Fruit fly (Drosophila melanogaster) whole organism, prepupa: ENCODE results near the gene bam.

Source experiments
- Blimp-1 ChIP-seq: fragments of 200-800 bp; sonication (Bioruptor generic); optimal IDR thresholded peaks from 3 replicates; lab custom pipeline; 2017; ENCODE audit warnings: missing biosample characterization, missing genetic modification characterization, mild to moderate bottlenecking, moderate library complexity, missing genetic modification reagents
- CG10631 ChIP-seq: fragments of 200-800 bp; sonication (Bioruptor generic); optimal IDR thresholded peaks from 2 replicates; lab custom pipeline; 2016; ENCODE audit warnings: missing biosample characterization, missing genetic modification characterization
- CG10669 ChIP-seq: fragments of 200-800 bp; sonication (Bioruptor generic); optimal IDR thresholded peaks from 3 replicates; lab custom pipeline; 2018; ENCODE audit warnings: missing biosample characterization, mild to moderate bottlenecking, missing genetic modification characterization, moderate library complexity
- CG11294 ChIP-seq: fragments of 200-800 bp; sonication (Bioruptor generic); IDR thresholded peaks from 2 replicates; pipeline ENCODE4 v1.3.6; 2022; ENCODE audit warnings: missing biosample characterization, missing genetic modification characterization
- CG11762 ChIP-seq: fragments of 200-800 bp; sonication (Bioruptor generic); optimal IDR thresholded peaks from 3 replicates; lab custom pipeline; 2016; ENCODE audit warnings: missing biosample characterization, missing genetic modification characterization; ENCODE audit not compliant: insufficient read depth
- CG15336 ChIP-seq: fragments of 200-800 bp; sonication (Bioruptor generic); IDR thresholded peaks from 2 replicates; pipeline ENCODE4 v1.3.6; 2022; ENCODE audit warnings: missing biosample characterization, missing genetic modification characterization
- CG1621 ChIP-seq: fragments of 200-800 bp; sonication (Bioruptor generic); optimal IDR thresholded peaks from 3 replicates; lab custom pipeline; 2018; ENCODE audit warnings: missing biosample characterization, mild to moderate bottlenecking, missing genetic modification characterization
- CG3032 ChIP-seq: fragments of 200-800 bp; optimal IDR thresholded peaks from 2 replicates; lab custom pipeline; 2019; ENCODE audit warnings: missing biosample characterization, mild to moderate bottlenecking, missing genetic modification characterization, moderate library complexity
- CG32006 ChIP-seq: fragments of 200-800 bp; sonication (Bioruptor generic); optimal IDR thresholded peaks from 3 replicates; lab custom pipeline; 2017; ENCODE audit warnings: missing biosample characterization, mild to moderate bottlenecking, missing genetic modification characterization
- CG3919 ChIP-seq: fragments of 200-800 bp; sonication (Bioruptor generic); optimal IDR thresholded peaks from 3 replicates; lab custom pipeline; 2016; ENCODE audit warnings: missing biosample characterization, missing genetic modification characterization
- CG4318 ChIP-seq: fragments of 200-800 bp; sonication (Bioruptor generic); optimal IDR thresholded peaks from 3 replicates; lab custom pipeline; 2017; ENCODE audit warnings: missing biosample characterization, mild to moderate bottlenecking, missing genetic modification characterization
- CG6792 ChIP-seq: fragments of 200-800 bp; sonication (Bioruptor generic); optimal IDR thresholded peaks from 3 replicates; lab custom pipeline; 2016; ENCODE audit warnings: missing biosample characterization, missing genetic modification characterization
- CG6808 ChIP-seq: fragments of 200-800 bp; sonication (Bioruptor generic); optimal IDR thresholded peaks from 3 replicates; lab custom pipeline; 2017; ENCODE audit warnings: missing biosample characterization, missing genetic modification characterization, mild to moderate bottlenecking, moderate library complexity, missing genetic modification reagents
- CG6854 ChIP-seq: fragments of 200-800 bp; sonication (Bioruptor generic); optimal IDR thresholded peaks from 2 replicates; lab custom pipeline; 2017; ENCODE audit warnings: missing biosample characterization, mild to moderate bottlenecking, missing genetic modification characterization
- CG7368 ChIP-seq: fragments of 200-800 bp; sonication (Bioruptor generic); optimal IDR thresholded peaks from 3 replicates; lab custom pipeline; 2016; ENCODE audit warnings: missing biosample characterization, missing genetic modification characterization
- CG8119 ChIP-seq: fragments of 200-800 bp; sonication (Bioruptor generic); IDR thresholded peaks from 3 replicates; pipeline ENCODE4 v1.3.6; 2022; ENCODE audit warnings: missing biosample characterization, missing genetic modification characterization
- CG8319 ChIP-seq: fragments of 200-800 bp; sonication (Bioruptor generic); optimal IDR thresholded peaks from 3 replicates; lab custom pipeline; 2016; ENCODE audit warnings: missing biosample characterization, missing genetic modification characterization
- CG8632 ChIP-seq: fragments of 200-800 bp; sonication (Bioruptor generic); optimal IDR thresholded peaks from 3 replicates; lab custom pipeline; 2016; ENCODE audit warnings: missing biosample characterization, missing genetic modification characterization
- Eip75B ChIP-seq: fragments of 200-800 bp; sonication (Bioruptor generic); optimal IDR thresholded peaks from 3 replicates; lab custom pipeline; 2016; ENCODE audit warnings: missing biosample characterization, missing genetic modification characterization
- Eip78C ChIP-seq: fragments of 200-800 bp; sonication (Bioruptor generic); peaks from one replicate; lab custom pipeline; 2016; ENCODE audit warnings: missing biosample characterization, missing genetic modification characterization
- Eip93F ChIP-seq: fragments of 200-800 bp; sonication (Bioruptor generic); optimal IDR thresholded peaks from 2 replicates; lab custom pipeline; 2016; ENCODE audit warnings: missing biosample characterization, mild to moderate bottlenecking, missing genetic modification characterization
- Ets21C ChIP-seq: fragments of 200-800 bp; sonication (Bioruptor generic); optimal IDR thresholded peaks from 3 replicates; lab custom pipeline; 2016; ENCODE audit warnings: missing biosample characterization, missing genetic modification characterization
- Ets96B ChIP-seq: fragments of 200-800 bp; optimal IDR thresholded peaks from 2 replicates; lab custom pipeline; 2019; ENCODE audit warnings: missing biosample characterization, mild to moderate bottlenecking, missing genetic modification characterization, moderate library complexity
- Gug ChIP-seq: fragments of 200-800 bp; sonication (Bioruptor generic); IDR thresholded peaks from 2 replicates; pipeline ENCODE4 v1.3.6; 2022; ENCODE audit warnings: missing biosample characterization, missing genetic modification characterization
- Hr38 ChIP-seq: sonication (Bioruptor generic); optimal IDR thresholded peaks from 2 replicates; lab custom pipeline; 2016; ENCODE audit warnings: missing biosample characterization, missing genetic modification characterization
- Met ChIP-seq: fragments of 200-800 bp; sonication (Bioruptor generic); optimal IDR thresholded peaks from 3 replicates; lab custom pipeline; 2016; ENCODE audit warnings: missing biosample characterization, missing genetic modification characterization
- Smox ChIP-seq: fragments of 200-800 bp; sonication (Bioruptor generic); optimal IDR thresholded peaks from 3 replicates; lab custom pipeline; 2016; ENCODE audit warnings: missing biosample characterization, missing genetic modification characterization
- Sox14 ChIP-seq: fragments of 200-800 bp; sonication (Bioruptor generic); optimal IDR thresholded peaks from 3 replicates; lab custom pipeline; 2016; ENCODE audit warnings: missing biosample characterization, missing genetic modification characterization
- Sox15 ChIP-seq: fragments of 200-800 bp; sonication (Bioruptor generic); optimal IDR thresholded peaks from 3 replicates; lab custom pipeline; 2016; ENCODE audit warnings: missing biosample characterization, missing genetic modification characterization
- acj6 ChIP-seq: fragments of 200-800 bp; sonication (Bioruptor generic); optimal IDR thresholded peaks from 3 replicates; lab custom pipeline; 2016; ENCODE audit warnings: missing biosample characterization, missing genetic modification characterization
- cyc ChIP-seq: fragments of 200-800 bp; sonication (Bioruptor generic); optimal IDR thresholded peaks from 3 replicates; lab custom pipeline; 2016; ENCODE audit warnings: missing biosample characterization, missing genetic modification characterization
- dac ChIP-seq: fragments of 200-800 bp; sonication (Bioruptor generic); optimal IDR thresholded peaks from 2 replicates; lab custom pipeline; 2017; ENCODE audit warnings: missing biosample characterization, mild to moderate bottlenecking, missing genetic modification characterization
- dsx ChIP-seq: fragments of 200-800 bp; optimal IDR thresholded peaks from 3 replicates; lab custom pipeline; 2019; ENCODE audit warnings: missing biosample characterization, mild to moderate bottlenecking, missing genetic modification characterization, moderate library complexity; ENCODE audit not compliant: poor library complexity, severe bottlenecking
- fd85E ChIP-seq: fragments of 200-800 bp; sonication (Bioruptor generic); optimal IDR thresholded peaks from 3 replicates; lab custom pipeline; 2016; ENCODE audit warnings: missing biosample characterization, missing genetic modification characterization
- lz ChIP-seq: fragments of 200-800 bp; sonication (Bioruptor generic); optimal IDR thresholded peaks from 3 replicates; lab custom pipeline; 2016; ENCODE audit warnings: missing biosample characterization, missing genetic modification characterization
- net ChIP-seq: fragments of 200-800 bp; sonication (Bioruptor generic); optimal IDR thresholded peaks from 3 replicates; lab custom pipeline; 2016; ENCODE audit warnings: missing biosample characterization, missing genetic modification characterization
- pdm3 ChIP-seq: fragments of 200-800 bp; sonication (Bioruptor generic); optimal IDR thresholded peaks from 3 replicates; lab custom pipeline; 2016; ENCODE audit warnings: missing biosample characterization, missing genetic modification characterization
- salr ChIP-seq, 2 experiments: fragments of 200-800 bp; sonication (Bioruptor generic); optimal IDR thresholded peaks; 3 replicates each; lab custom pipeline; 2016 to 2018; ENCODE audit warnings: missing biosample characterization in 2 of 2, missing genetic modification characterization in 2 of 2, mild to moderate bottlenecking in 1 of 2
- spab ChIP-seq: fragments of 200-800 bp; sonication (Bioruptor generic); optimal IDR thresholded peaks from 2 replicates; lab custom pipeline; 2017; ENCODE audit warnings: missing biosample characterization, mild to moderate bottlenecking, missing genetic modification characterization, missing genetic modification reagents
- ss ChIP-seq, 2 experiments: fragments of 200-800 bp; sonication (Bioruptor generic); optimal IDR thresholded peaks; 2 replicates in 1 of 2; 3 replicates in 1 of 2; lab custom pipeline; 2017 to 2018; ENCODE audit warnings: mild to moderate bottlenecking in 2 of 2, missing biosample characterization in 2 of 2, missing genetic modification characterization in 2 of 2, moderate library complexity in 1 of 2
- svp ChIP-seq: fragments of 200-800 bp; sonication (Bioruptor generic); peaks from one replicate; lab custom pipeline; 2016; ENCODE audit warnings: missing biosample characterization, missing genetic modification characterization
- topi ChIP-seq: fragments of 200-800 bp; sonication (Bioruptor generic); optimal IDR thresholded peaks from 3 replicates; lab custom pipeline; 2016; ENCODE audit warnings: missing biosample characterization, missing genetic modification characterization
- vri ChIP-seq: fragments of 200-800 bp; sonication (Bioruptor generic); optimal IDR thresholded peaks from 3 replicates; lab custom pipeline; 2016; ENCODE audit warnings: missing biosample characterization, mild to moderate bottlenecking, missing genetic modification characterization

Gene bam

DNA sequence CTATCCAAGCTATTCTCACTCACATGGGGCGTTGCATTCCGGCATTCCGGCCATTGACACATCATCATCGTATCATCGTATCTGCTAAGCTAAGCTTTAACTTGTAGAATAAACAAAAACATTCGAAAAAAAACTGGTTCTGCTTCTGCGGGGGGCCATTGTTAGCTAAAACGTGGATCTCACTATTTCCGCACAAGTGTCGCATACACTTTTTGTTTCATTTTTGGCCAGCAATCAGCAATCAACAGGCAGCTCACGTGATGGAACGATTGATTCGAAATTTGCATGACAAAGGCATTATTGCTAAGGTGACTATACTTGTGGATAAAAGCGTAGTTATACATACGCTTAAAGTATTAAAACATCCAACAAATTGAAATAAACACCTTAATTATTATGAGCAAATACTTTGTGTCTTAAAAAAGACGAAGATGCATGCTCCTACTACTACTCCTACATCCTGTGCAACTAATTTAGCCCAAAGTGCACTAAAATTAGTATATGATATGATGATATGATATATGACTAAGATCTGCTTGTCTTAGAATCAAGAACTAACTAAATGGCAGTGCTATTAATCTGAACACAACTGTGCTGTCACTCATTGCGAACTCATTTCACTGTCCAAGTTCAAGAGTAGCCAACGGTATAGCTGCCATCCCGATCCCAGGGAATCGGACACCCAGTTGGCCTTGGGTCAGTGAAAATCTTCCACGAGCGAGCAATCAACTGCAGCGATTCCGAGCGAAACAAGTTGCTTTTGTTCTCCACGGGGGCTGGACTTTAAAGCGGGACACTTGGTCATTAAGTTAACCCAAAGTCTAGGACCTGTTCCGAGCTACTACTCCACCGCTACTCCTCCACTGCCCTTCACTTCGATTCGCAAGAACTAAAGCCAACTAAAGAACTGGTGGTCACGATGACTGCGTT lies 5.9 kb downstream of the bam start:
- TF ChIP-seq CG6854 (GFP tag; lab: Kevin White, UChicago) (no peak), pdm3 (no peak), CG10631 (GFP tag; lab: Kevin White, UChicago) (no peak), Ets96B (tag; lab: Kevin White, UChicago) (peak; percentile 39), CG15336 (GFP tag; lab: Robert Waterston, UW) (no peak), CG3919 (peak; percentile 6), cyc (GFP tag; lab: Kevin White, UChicago) (no peak), CG1621 (tag; lab: Kevin White, UChicago) (peak; percentile 45), CG6808 (GFP tag; lab: Kevin White, UChicago) (peak; percentile 47), Gug (no peak), CG32006 (no peak), Blimp-1 (no peak), topi (no peak), svp (GFP tag; lab: Kevin White, UChicago) (no peak), CG8319 (GFP tag; lab: Kevin White, UChicago) (no peak), Smox (GFP tag; lab: Kevin White, UChicago) (no peak), salr (GFP tag; optimal IDR thresholded peaks at IDR 0.05; lab: Kevin White, UChicago) (no peak), Sox15 (GFP tag; lab: Kevin White, UChicago) (no peak), vri (GFP tag; lab: Kevin White, UChicago) (no peak), Eip75B (peak; percentile 31), Sox14 (GFP tag; lab: Kevin White, UChicago) (no peak), dac (GFP tag; lab: Kevin White, UChicago) (no peak), CG11294 (GFP tag; lab: Robert Waterston, UW) (no peak), Hr38 (GFP tag; lab: Kevin White, UChicago) (no peak), Eip78C (GFP tag; lab: Kevin White, UChicago) (peak; percentile 78), CG6792 (GFP tag; lab: Kevin White, UChicago) (no peak), CG11762 (GFP tag; lab: Kevin White, UChicago) (no peak), net (GFP tag; lab: Kevin White, UChicago) (no peak), CG4318 (no peak), fd85E (GFP tag; lab: Kevin White, UChicago) (no peak), Ets21C (GFP tag; lab: Kevin White, UChicago) (no peak), acj6 (GFP tag; lab: Kevin White, UChicago) (no peak), ss (GFP tag; optimal IDR thresholded peaks at IDR 0.05; lab: Kevin White, UChicago) (peak; percentile 28 to 32), Met (GFP tag; lab: Kevin White, UChicago) (no peak), CG3032 (peak; percentile 42), CG10669 (GFP tag; lab: Kevin White, UChicago) (peak; percentile 31), dsx (peak; percentile 56), CG7368 (GFP tag; lab: Kevin White, UChicago) (no peak), spab (peak; percentile 22)
- TF ChIP-seq, all 60 proteins: peak for 11

dm6 chr3R:25237314-25237713 lies 7.6 kb downstream of the bam start, which contains the start of gene Jhbp7:
Gene Jhbp7 (plus strand): TSS chr3R:25237614.
- TF ChIP-seq CG8632 (no peak), CG10631 (GFP tag; lab: Kevin White, UChicago) (no peak), lz (GFP tag; lab: Kevin White, UChicago) (no peak), dsx (peak; percentile 8), CG11762 (GFP tag; lab: Kevin White, UChicago) (no peak), CG7368 (GFP tag; lab: Kevin White, UChicago) (no peak), Eip93F (GFP tag; lab: Kevin White, UChicago) (no peak), CG8119 (GFP tag; lab: Robert Waterston, UW) (no peak), CG8319 (GFP tag; lab: Kevin White, UChicago) (no peak), acj6 (GFP tag; lab: Kevin White, UChicago) (no peak), Ets96B (tag; lab: Kevin White, UChicago) (no peak), ss (GFP tag; optimal IDR thresholded peaks at IDR 0.05; lab: Kevin White, UChicago) (peak in 1 of 2 experiments; percentile 0)
